Worm (Caenorhabditis elegans) whole organism, mixed stage, embryonic: ENCODE measurements around the gene T22D1.3.

ENCODE experiments used
- M03D4.4 ChIP-seq: sonication (generic microtip); optimal IDR thresholded peaks from 2 replicates; lab custom pipeline; 2017; ENCODE audit warnings: mild to moderate bottlenecking, missing genetic modification characterization, missing compliant biosample characterization
- bed-3 ChIP-seq: fragments of 200-800 bp; sonication (Bioruptor generic); optimal IDR thresholded peaks from 3 replicates; lab custom pipeline; 2018; ENCODE audit warnings: mild to moderate bottlenecking, missing genetic modification characterization, moderate library complexity, missing compliant biosample characterization
- blmp-1 ChIP-seq: fragments of 150-350 bp; optimal IDR thresholded peaks from 2 replicates; lab custom pipeline; 2014; ENCODE audit warnings: missing biosample characterization, missing genetic modification characterization
- ceh-39 ChIP-seq: fragments of 150-350 bp; optimal IDR thresholded peaks from 2 replicates; lab custom pipeline; 2014; ENCODE audit warnings: missing biosample characterization, missing genetic modification characterization
- ceh-43 ChIP-seq: fragments of 200-800 bp; sonication (Bioruptor generic); optimal IDR thresholded peaks from 2 replicates; lab custom pipeline; 2018; ENCODE audit warnings: mild to moderate bottlenecking, missing genetic modification characterization, moderate library complexity, missing compliant biosample characterization
- ceh-83 ChIP-seq: fragments of 200-800 bp; sonication (Bioruptor generic); optimal IDR thresholded peaks from 2 replicates; lab custom pipeline; 2018; ENCODE audit warnings: mild to moderate bottlenecking, missing genetic modification characterization, missing compliant biosample characterization
- ces-1 ChIP-seq: fragments of 150-350 bp; optimal IDR thresholded peaks from 2 replicates; lab custom pipeline; 2014; ENCODE audit warnings: missing biosample characterization, missing genetic modification reagents, missing genetic modification characterization
- cnd-1 ChIP-seq: fragments of 200-800 bp; sonication (Bioruptor generic); optimal IDR thresholded peaks from 2 replicates; lab custom pipeline; 2018; ENCODE audit warnings: mild to moderate bottlenecking, missing genetic modification characterization, missing compliant biosample characterization
- drap-1 ChIP-seq: fragments of 200-800 bp; sonication (Bioruptor generic); optimal IDR thresholded peaks from 3 replicates; lab custom pipeline; 2018; ENCODE audit warnings: mild to moderate bottlenecking, missing genetic modification characterization, missing compliant biosample characterization
- elt-1 ChIP-seq: sonication (generic microtip); optimal IDR thresholded peaks from 2 replicates; lab custom pipeline; 2017; ENCODE audit warnings: missing genetic modification characterization, mild to moderate bottlenecking, missing compliant biosample characterization, antibody characterized with exemption, moderate library complexity, borderline replicate concordance; ENCODE audit not compliant: insufficient read depth
- elt-3 ChIP-seq: fragments of 150-350 bp; optimal IDR thresholded peaks from 2 replicates; lab custom pipeline; 2014; ENCODE audit warnings: missing biosample characterization, missing genetic modification characterization
- flh-1 ChIP-seq: fragments of 200-800 bp; sonication (Bioruptor generic); optimal IDR thresholded peaks from 2 replicates; lab custom pipeline; 2018; ENCODE audit warnings: mild to moderate bottlenecking, missing genetic modification characterization, moderate library complexity, missing compliant biosample characterization
- ham-2 ChIP-seq: fragments of 200-800 bp; sonication (Bioruptor generic); optimal IDR thresholded peaks from 2 replicates; lab custom pipeline; 2018; ENCODE audit warnings: mild to moderate bottlenecking, missing genetic modification characterization, missing compliant biosample characterization
- hlh-1 ChIP-seq: fragments of 150-350 bp; optimal IDR thresholded peaks from 2 replicates; lab custom pipeline; 2014; ENCODE audit warnings: missing biosample characterization, missing genetic modification reagents, missing genetic modification characterization
- lin-13 ChIP-seq: fragments of 150-350 bp; optimal IDR thresholded peaks from 2 replicates; lab custom pipeline; 2014; ENCODE audit warnings: missing biosample characterization, missing genetic modification characterization
- lin-32 ChIP-seq: fragments of 200-800 bp; sonication (Bioruptor generic); optimal IDR thresholded peaks from 2 replicates; lab custom pipeline; 2018; ENCODE audit warnings: mild to moderate bottlenecking, missing genetic modification characterization, missing compliant biosample characterization
- lsy-2 ChIP-seq: fragments of 150-350 bp; optimal IDR thresholded peaks from 2 replicates; lab custom pipeline; 2014; ENCODE audit warnings: missing biosample characterization, missing genetic modification characterization
- mab-5 ChIP-seq: fragments of 150-350 bp; optimal IDR thresholded peaks from 2 replicates; lab custom pipeline; 2014; ENCODE audit warnings: missing biosample characterization, missing genetic modification characterization
- mep-1 ChIP-seq: fragments of 150-350 bp; optimal IDR thresholded peaks from 2 replicates; lab custom pipeline; 2017; ENCODE audit warnings: missing biosample characterization, missing genetic modification reagents, missing genetic modification characterization, inconsistent platforms
- mls-2 ChIP-seq: sonication (generic microtip); optimal IDR thresholded peaks from 2 replicates; lab custom pipeline; 2016; ENCODE audit warnings: mild to moderate bottlenecking, missing genetic modification characterization, moderate library complexity, missing compliant biosample characterization
- nhr-12 ChIP-seq: fragments of 150-350 bp; optimal IDR thresholded peaks from 2 replicates; lab custom pipeline; 2014; ENCODE audit warnings: missing biosample characterization, missing genetic modification characterization
- nhr-2 ChIP-seq: fragments of 150-350 bp; optimal IDR thresholded peaks from 2 replicates; lab custom pipeline; 2014; ENCODE audit warnings: missing biosample characterization, missing genetic modification characterization
- nhr-237 ChIP-seq: fragments of 150-350 bp; optimal IDR thresholded peaks from 2 replicates; lab custom pipeline; 2014; ENCODE audit warnings: missing biosample characterization, missing genetic modification characterization
- nhr-28 ChIP-seq: fragments of 150-350 bp; optimal IDR thresholded peaks from 2 replicates; lab custom pipeline; 2014; ENCODE audit warnings: missing biosample characterization, missing genetic modification characterization
- nhr-76 ChIP-seq: sonication (generic microtip); optimal IDR thresholded peaks from 2 replicates; lab custom pipeline; 2017; ENCODE audit warnings: missing biosample characterization, missing genetic modification characterization
- pha-4 ChIP-seq: fragments of 150-350 bp; optimal IDR thresholded peaks from 2 replicates; lab custom pipeline; 2018; ENCODE audit warnings: missing biosample characterization, missing genetic modification reagents, missing genetic modification characterization
- snpc-4 ChIP-seq: fragments of 150-350 bp; optimal IDR thresholded peaks from 2 replicates; lab custom pipeline; 2014; ENCODE audit warnings: missing biosample characterization, missing genetic modification characterization
- sptf-1 ChIP-seq: sonication (generic microtip); optimal IDR thresholded peaks from 2 replicates; lab custom pipeline; 2017; ENCODE audit warnings: mild to moderate bottlenecking, missing genetic modification characterization, moderate library complexity, missing compliant biosample characterization
- tbx-8 ChIP-seq: fragments of 200-800 bp; sonication (Bioruptor generic); optimal IDR thresholded peaks from 2 replicates; lab custom pipeline; 2018; ENCODE audit warnings: mild to moderate bottlenecking, missing genetic modification characterization, moderate library complexity, missing compliant biosample characterization
- unc-120 ChIP-seq: sonication (generic microtip); optimal IDR thresholded peaks from 2 replicates; lab custom pipeline; 2017; ENCODE audit warnings: missing genetic modification characterization, missing compliant biosample characterization; ENCODE audit not compliant: poor library complexity, severe bottlenecking
- unc-62 ChIP-seq: fragments of 150-350 bp; optimal IDR thresholded peaks from 2 replicates; lab custom pipeline; 2014; ENCODE audit warnings: missing biosample characterization, missing genetic modification reagents, missing genetic modification characterization
- zip-8 ChIP-seq: fragments of 150-350 bp; optimal IDR thresholded peaks from 2 replicates; lab custom pipeline; 2014; ENCODE audit warnings: missing biosample characterization, missing genetic modification characterization
- ztf-11 ChIP-seq: fragments of 150-350 bp; optimal IDR thresholded peaks from 2 replicates; lab custom pipeline; 2014; ENCODE audit warnings: missing biosample characterization, missing genetic modification characterization

The T22D1.3 gene

DNA sequence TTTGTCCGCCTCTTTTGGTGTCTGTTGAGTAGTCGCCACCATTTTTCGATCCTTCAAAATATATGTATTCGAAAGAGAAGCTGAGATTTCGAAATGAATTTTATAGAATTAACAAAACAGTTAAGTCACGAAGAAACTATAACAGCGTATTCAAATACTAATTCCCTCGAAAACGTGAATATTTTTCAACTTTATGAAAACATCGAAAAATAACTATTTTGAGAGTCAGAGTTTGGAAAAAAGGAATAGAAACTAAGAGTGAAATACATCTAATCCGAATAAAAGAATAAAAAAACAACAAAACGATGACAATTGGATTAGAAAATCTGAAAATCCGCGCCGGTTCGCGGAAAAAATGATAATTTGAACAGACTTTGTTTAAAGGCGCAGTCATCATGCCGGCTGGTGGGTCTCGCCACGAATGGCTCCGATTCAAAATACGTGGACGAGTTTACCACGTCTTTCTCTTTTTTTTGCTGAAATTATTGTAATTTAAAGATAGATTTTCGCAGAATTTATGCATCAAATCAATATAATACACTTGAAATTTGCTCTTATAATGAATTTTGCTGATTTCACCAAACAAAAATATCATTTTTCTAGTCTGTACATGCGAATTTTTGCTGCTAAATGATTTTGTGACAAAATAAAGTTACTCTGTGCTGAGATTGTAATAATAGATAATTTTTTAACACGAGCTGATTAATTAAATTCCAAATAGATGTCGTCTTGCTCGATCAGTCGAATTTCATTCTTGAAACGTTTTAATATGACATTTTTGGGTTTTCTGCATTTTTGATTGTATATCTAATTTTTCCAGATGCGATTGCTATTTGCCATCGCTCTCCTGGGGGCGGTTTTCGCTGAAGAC, 3.2 kb upstream of the T22D1.3 start, which contains the start of the genes rpn-1 and ribo-1:
TSS of gene rpn-1 (minus strand) at position 51 of the 871 bp plus-strand sequence.
TSS of gene ribo-1 (plus strand) at position 821 of the 871 bp plus-strand sequence.
- peak; percentile 15 for TF ChIP-seq mep-1 (tag; lab: Kevin White, UChicago)
- TF ChIP-seq nhr-237 (tag; lab: Kevin White, UChicago), result peak; percentile 22
- no peak for TF ChIP-seq cnd-1
- TF ChIP-seq, all 35 proteins: peak for 2

DNA sequence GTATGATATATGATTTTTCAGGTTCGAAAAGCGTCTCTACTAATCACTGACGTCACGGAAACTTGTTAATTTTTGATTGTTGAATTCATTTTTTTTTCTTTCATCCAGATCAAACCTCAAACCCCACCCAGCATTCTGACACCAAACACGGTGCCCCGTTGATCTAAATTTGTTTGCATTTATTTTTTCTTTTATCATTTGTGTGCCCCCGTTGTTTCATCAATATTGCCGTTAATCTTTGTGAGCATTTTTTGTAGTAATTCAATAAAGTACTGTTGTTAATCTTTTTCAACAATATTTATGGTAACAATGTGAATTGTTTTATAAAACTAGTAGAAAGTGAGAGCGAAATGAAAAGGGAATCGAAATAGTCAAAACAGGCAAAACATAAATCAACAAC, 3.5 kb downstream of the T22D1.3 start:
- TF ChIP-seq snpc-4 (tag; lab: Kevin White, UChicago) (no peak), nhr-28 (tag; lab: Kevin White, UChicago) (no peak), blmp-1 (tag; lab: Kevin White, UChicago) (no peak), flh-1 (GFP tag; lab: Kevin White, UChicago) (no peak), elt-1 (tag; lab: Kevin White, UChicago) (no peak), hlh-1 (no peak), nhr-2 (tag; lab: Kevin White, UChicago) (no peak), lin-32 (no peak), pha-4 (tag; lab: Kevin White, UChicago) (no peak), elt-3 (tag; lab: Kevin White, UChicago) (no peak), bed-3 (no peak), ces-1 (GFP tag; lab: Kevin White, UChicago) (no peak), nhr-237 (tag; lab: Kevin White, UChicago) (no peak), ceh-39 (tag; lab: Kevin White, UChicago) (no peak), zip-8 (tag; lab: Kevin White, UChicago) (no peak), cnd-1 (no peak), nhr-76 (tag; lab: Kevin White, UChicago) (no peak), mab-5 (tag; lab: Kevin White, UChicago) (no peak), tbx-8 (no peak)

DNA sequence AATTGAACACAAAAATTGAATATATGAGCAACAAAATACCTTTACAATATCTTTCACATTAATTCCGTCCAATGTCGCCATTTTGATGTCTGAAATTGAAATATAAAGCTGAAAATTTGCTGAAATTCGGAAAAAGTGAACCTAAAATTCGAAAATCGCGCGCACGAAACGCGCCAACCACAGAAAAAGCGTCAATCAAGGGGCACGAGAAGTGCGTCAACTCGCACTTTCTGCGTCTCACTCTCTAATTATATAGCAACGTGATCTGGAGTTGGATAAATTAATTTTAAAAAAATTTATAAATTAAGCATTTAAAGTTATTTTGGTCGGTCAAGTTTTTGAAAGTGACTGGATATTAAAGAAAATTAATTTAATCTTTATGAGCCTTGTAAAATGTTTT, 6.0 kb downstream of the T22D1.3 start, which contains the start of gene ruvb-2:
TSS of gene ruvb-2 (minus strand) at position 89 of the 400 bp plus-strand sequence.
- TF ChIP-seq nhr-76 (tag; lab: Kevin White, UChicago) (no peak), nhr-2 (tag; lab: Kevin White, UChicago) (peak; percentile 4), lsy-2 (tag; lab: Kevin White, UChicago) (peak; percentile 81), lin-13 (tag; lab: Kevin White, UChicago) (peak; percentile 58), pha-4 (tag; lab: Kevin White, UChicago) (peak; percentile 59), mab-5 (tag; lab: Kevin White, UChicago) (no peak), elt-3 (tag; lab: Kevin White, UChicago) (no peak), sptf-1 (peak; percentile 38), ceh-83 (no peak), lin-32 (no peak), ces-1 (GFP tag; lab: Kevin White, UChicago) (peak; percentile 93), unc-62 (GFP tag; lab: Kevin White, UChicago) (no peak), blmp-1 (tag; lab: Kevin White, UChicago) (peak; percentile 27), mls-2 (tag; lab: Kevin White, UChicago) (no peak), M03D4.4 (tag; lab: Kevin White, UChicago) (no peak), bed-3 (no peak), ztf-11 (tag; lab: Kevin White, UChicago) (no peak), nhr-237 (tag; lab: Kevin White, UChicago) (peak; percentile 69), cnd-1 (no peak), nhr-12 (tag; lab: Kevin White, UChicago) (no peak), nhr-28 (tag; lab: Kevin White, UChicago) (no peak), drap-1 (no peak), mep-1 (tag; lab: Kevin White, UChicago) (peak; percentile 65), ceh-43 (GFP tag; lab: Kevin White, UChicago) (peak; percentile 42), unc-120 (tag; lab: Kevin White, UChicago) (no peak), ham-2 (GFP tag; lab: Kevin White, UChicago) (no peak), hlh-1 (no peak)
